Worm (Caenorhabditis elegans) whole organism, L1 larva: Measurements from ENCODE around the gene nhr-44.
A peak's percentile ranks its signal among the peaks of the same experiment; 100 is the strongest.

Experiments used
- F16B12.6 ChIP-seq: fragments of 150-350 bp; optimal IDR thresholded peaks from 2 replicates; lab custom pipeline; 2014; ENCODE audit warnings: missing biosample characterization, missing genetic modification characterization
- aha-1 ChIP-seq: fragments of 150-350 bp; optimal IDR thresholded peaks from 2 replicates; lab custom pipeline; 2014; ENCODE audit warnings: missing biosample characterization, missing genetic modification characterization
- alr-1 ChIP-seq: fragments of 200-800 bp; sonication (Bioruptor generic); optimal IDR thresholded peaks from 2 replicates; lab custom pipeline; 2018; ENCODE audit warnings: borderline replicate concordance, mild to moderate bottlenecking, missing genetic modification characterization, missing compliant biosample characterization
- ama-1 ChIP-seq: fragments of 150-350 bp; optimal IDR thresholded peaks from 2 replicates; lab custom pipeline; 2014
- blmp-1 ChIP-seq: fragments of 150-350 bp; optimal IDR thresholded peaks from 2 replicates; lab custom pipeline; 2014; ENCODE audit warnings: missing biosample characterization, missing genetic modification characterization
- ceh-63 ChIP-seq: fragments of 200-800 bp; sonication (Bioruptor generic); optimal IDR thresholded peaks from 2 replicates; lab custom pipeline; 2018; ENCODE audit warnings: mild to moderate bottlenecking, missing genetic modification characterization, missing compliant biosample characterization
- ceh-8 ChIP-seq: fragments of 200-800 bp; sonication (Bioruptor generic); optimal IDR thresholded peaks from 2 replicates; lab custom pipeline; 2018; ENCODE audit warnings: mild to moderate bottlenecking, missing genetic modification characterization, moderate library complexity, missing compliant biosample characterization
- ces-1 ChIP-seq: fragments of 150-350 bp; optimal IDR thresholded peaks from 2 replicates; lab custom pipeline; 2014; ENCODE audit warnings: missing biosample characterization, missing genetic modification reagents, missing genetic modification characterization
- dpl-1 ChIP-seq, 3 experiments: fragments of 150-350 bp in 2 of 3; sonication (generic microtip) in 1 of 3; optimal IDR thresholded peaks; 2 replicates each; lab custom pipeline; 2014 to 2017; ENCODE audit warnings: missing biosample characterization in 3 of 3, missing genetic modification characterization in 3 of 3, missing genetic modification reagents in 3 of 3
- dsc-1 ChIP-seq: sonication (generic microtip); optimal IDR thresholded peaks from 2 replicates; lab custom pipeline; 2016; ENCODE audit warnings: mild to moderate bottlenecking, missing genetic modification characterization, missing compliant biosample characterization
- efl-1 ChIP-seq, 4 experiments: fragments of 150-350 bp; optimal IDR thresholded peaks in 3 of 4; peaks in 1 of 4; 1 replicate in 1 of 4; 2 replicates in 3 of 4; lab custom pipeline; 2014; ENCODE audit warnings: missing biosample characterization in 2 of 4, missing genetic modification characterization in 2 of 4, missing genetic modification reagents in 2 of 4
- elt-2 ChIP-seq: sonication (generic microtip); optimal IDR thresholded peaks from 2 replicates; lab custom pipeline; 2016; ENCODE audit warnings: missing genetic modification characterization, mild to moderate bottlenecking, inconsistent platforms, missing compliant biosample characterization, missing genetic modification reagents
- ets-5 ChIP-seq: fragments of 200-800 bp; sonication (Bioruptor generic); IDR thresholded peaks from 2 replicates; pipeline ENCODE4 v1.3.6; 2022; ENCODE audit warnings: missing genetic modification characterization, missing compliant biosample characterization
- fkh-10 ChIP-seq: sonication (generic microtip); optimal IDR thresholded peaks from 2 replicates; lab custom pipeline; 2017; ENCODE audit warnings: missing biosample characterization, missing genetic modification reagents, missing genetic modification characterization
- grh-1 ChIP-seq: fragments of 200-800 bp; sonication (Bioruptor generic); IDR thresholded peaks from 2 replicates; pipeline ENCODE4 v1.3.6; 2022; ENCODE audit warnings: missing genetic modification reagents, missing genetic modification characterization, missing compliant biosample characterization
- hlh-4 ChIP-seq: sonication (generic microtip); optimal IDR thresholded peaks from 2 replicates; lab custom pipeline; 2016; ENCODE audit warnings: mild to moderate bottlenecking, missing genetic modification characterization, missing compliant biosample characterization
- hpl-2 ChIP-seq: fragments of 150-350 bp; optimal IDR thresholded peaks from 2 replicates; lab custom pipeline; 2014; ENCODE audit warnings: missing biosample characterization, missing genetic modification reagents, missing genetic modification characterization
- isw-1 ChIP-seq: fragments of 200-800 bp; sonication (Bioruptor generic); IDR thresholded peaks from 2 replicates; pipeline ENCODE4 v1.3.6; 2022; ENCODE audit warnings: missing genetic modification characterization, missing compliant biosample characterization
- jun-1 ChIP-seq: fragments of 150-350 bp; optimal IDR thresholded peaks from 2 replicates; lab custom pipeline; 2014; ENCODE audit warnings: missing biosample characterization, missing genetic modification reagents, missing genetic modification characterization
- lin-13 ChIP-seq: fragments of 150-350 bp; optimal IDR thresholded peaks from 2 replicates; lab custom pipeline; 2014; ENCODE audit warnings: missing biosample characterization, missing genetic modification reagents, missing genetic modification characterization
- lin-15B ChIP-seq: fragments of 150-350 bp; sonication (generic microtip); optimal IDR thresholded peaks from 3 replicates; lab custom pipeline; 2014; ENCODE audit warnings: missing biosample characterization, missing genetic modification characterization
- lin-35 ChIP-seq, 2 experiments: fragments of 150-350 bp; optimal IDR thresholded peaks; 2 replicates each; lab custom pipeline; 2014; ENCODE audit warnings: missing biosample characterization in 2 of 2, missing genetic modification characterization in 2 of 2, missing genetic modification reagents in 2 of 2
- lin-39 ChIP-seq: fragments of 150-350 bp; optimal IDR thresholded peaks from 2 replicates; lab custom pipeline; 2014; ENCODE audit warnings: missing biosample characterization, missing genetic modification reagents, missing genetic modification characterization
- mdl-1 ChIP-seq, 2 experiments: fragments of 150-350 bp; optimal IDR thresholded peaks; 2 replicates each; lab custom pipeline; 2014 to 2017; ENCODE audit warnings: missing biosample characterization in 2 of 2, missing genetic modification characterization in 2 of 2, inconsistent platforms in 1 of 2
- mep-1 ChIP-seq: fragments of 150-350 bp; optimal IDR thresholded peaks from 2 replicates; lab custom pipeline; 2014; ENCODE audit warnings: missing biosample characterization, missing genetic modification characterization
- nhr-11 ChIP-seq: fragments of 150-350 bp; optimal IDR thresholded peaks from 2 replicates; lab custom pipeline; 2014; ENCODE audit warnings: missing biosample characterization, missing genetic modification characterization
- nhr-12 ChIP-seq: sonication (generic microtip); optimal IDR thresholded peaks from 2 replicates; lab custom pipeline; 2017; ENCODE audit warnings: missing biosample characterization, missing genetic modification characterization
- nhr-47 ChIP-seq: sonication (generic microtip); optimal IDR thresholded peaks from 2 replicates; lab custom pipeline; 2016; ENCODE audit warnings: mild to moderate bottlenecking, missing genetic modification characterization, moderate library complexity, missing compliant biosample characterization
- nhr-71 ChIP-seq: sonication (generic microtip); optimal IDR thresholded peaks from 2 replicates; lab custom pipeline; 2016; ENCODE audit warnings: mild to moderate bottlenecking, missing genetic modification characterization, moderate library complexity, missing compliant biosample characterization
- nhr-76 ChIP-seq: sonication (generic microtip); optimal IDR thresholded peaks from 2 replicates; lab custom pipeline; 2017; ENCODE audit warnings: missing biosample characterization, missing genetic modification characterization
- nhr-85 ChIP-seq: sonication (generic microtip); peaks from one replicate; lab custom pipeline; 2016; ENCODE audit warnings: missing genetic modification characterization, inconsistent platforms, missing compliant biosample characterization
- nhr-90 ChIP-seq: sonication (generic microtip); optimal IDR thresholded peaks from 2 replicates; lab custom pipeline; 2016; ENCODE audit warnings: mild to moderate bottlenecking, missing genetic modification characterization, missing compliant biosample characterization; ENCODE audit not compliant: poor library complexity
- pag-3 ChIP-seq: sonication (generic microtip); optimal IDR thresholded peaks from 2 replicates; lab custom pipeline; 2017; ENCODE audit warnings: missing genetic modification characterization, mild to moderate bottlenecking, missing compliant biosample characterization, antibody characterized with exemption, borderline replicate concordance; ENCODE audit not compliant: insufficient read depth
- skn-1 ChIP-seq: fragments of 150-350 bp; optimal IDR thresholded peaks from 2 replicates; lab custom pipeline; 2014; ENCODE audit warnings: missing biosample characterization, missing genetic modification characterization
- snpc-4 ChIP-seq: fragments of 150-350 bp; optimal IDR thresholded peaks from 2 replicates; lab custom pipeline; 2014; ENCODE audit warnings: missing biosample characterization, missing genetic modification characterization
- snu-23 ChIP-seq: sonication (generic microtip); optimal IDR thresholded peaks from 2 replicates; lab custom pipeline; 2016; ENCODE audit warnings: missing genetic modification characterization, missing compliant biosample characterization
- swsn-7 ChIP-seq: sonication (generic microtip); optimal IDR thresholded peaks from 2 replicates; lab custom pipeline; 2016; ENCODE audit warnings: missing genetic modification characterization, missing compliant biosample characterization
- unc-130 ChIP-seq: fragments of 150-350 bp; optimal IDR thresholded peaks from 2 replicates; lab custom pipeline; 2017; ENCODE audit warnings: missing biosample characterization, missing genetic modification characterization, inconsistent platforms
- unc-62 ChIP-seq: fragments of 150-350 bp; optimal IDR thresholded peaks from 2 replicates; lab custom pipeline; 2014; ENCODE audit warnings: missing biosample characterization, missing genetic modification reagents, missing genetic modification characterization
- vab-15 ChIP-seq: sonication (generic microtip); optimal IDR thresholded peaks from 2 replicates; lab custom pipeline; 2017; ENCODE audit warnings: missing genotype, mild to moderate bottlenecking, missing genetic modification characterization, missing compliant biosample characterization
- xbp-1 ChIP-seq: sonication (generic microtip); optimal IDR thresholded peaks from 2 replicates; lab custom pipeline; 2016; ENCODE audit warnings: missing genetic modification characterization, missing compliant biosample characterization
- zag-1 ChIP-seq: fragments of 150-350 bp; optimal IDR thresholded peaks from 2 replicates; lab custom pipeline; 2014; ENCODE audit warnings: missing biosample characterization, missing genetic modification characterization
- zip-4 ChIP-seq: fragments of 200-800 bp; sonication (Bioruptor generic); optimal IDR thresholded peaks from 2 replicates; lab custom pipeline; 2018; ENCODE audit warnings: mild to moderate bottlenecking, missing genetic modification characterization, moderate library complexity, missing compliant biosample characterization
- ztf-11 ChIP-seq, 2 experiments: sonication (generic microtip); optimal IDR thresholded peaks; 2 replicates each; lab custom pipeline; 2016 to 2017; ENCODE audit warnings: missing genetic modification characterization in 2 of 2, missing biosample characterization in 1 of 2, missing compliant biosample characterization in 1 of 2

Gene nhr-44

DNA sequence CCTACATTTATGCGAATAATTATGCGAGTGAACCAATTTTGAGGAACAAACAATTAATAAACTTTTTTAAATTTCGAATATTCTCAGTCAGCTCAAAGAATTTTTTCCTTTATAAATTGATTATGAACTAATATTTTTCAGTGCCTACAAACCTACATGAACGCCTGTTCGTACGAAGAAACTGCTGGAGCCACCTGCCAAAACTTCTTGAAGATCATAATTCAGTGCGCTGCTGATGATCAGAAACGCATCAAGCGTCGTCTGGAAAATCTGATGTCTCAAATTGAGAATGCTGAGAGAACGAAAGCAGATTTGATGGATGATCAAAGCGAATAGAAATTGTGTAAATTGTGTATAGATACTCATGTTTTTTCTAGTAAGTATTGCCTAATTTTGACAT is 25.0 kb downstream of the nhr-44 start:
- TF ChIP-seq lin-13 = no peak
- no peak for TF ChIP-seq nhr-71 (tag; lab: Kevin White, UChicago)
- TF ChIP-seq nhr-90 = no peak
- no peak for TF ChIP-seq unc-130
- TF ChIP-seq isw-1 = no peak
- TF ChIP-seq lin-39 (tag; lab: Kevin White, UChicago) = no peak
- TF ChIP-seq vab-15 (tag; lab: Kevin White, UChicago) = no peak
- TF ChIP-seq nhr-85 = no peak
- no peak for TF ChIP-seq ets-5 (GFP tag; lab: Robert Waterston, UW)
- no peak for TF ChIP-seq F16B12.6
- TF ChIP-seq, all 84 proteins: peak for 0

ce11 chrV:8938445-8938844 is 25.5 kb downstream of the nhr-44 start:
- TF ChIP-seq pag-3 (tag; lab: Kevin White, UChicago) = no peak
- TF ChIP-seq ceh-8 (GFP tag; lab: Kevin White, UChicago) = no peak
- no peak for TF ChIP-seq lin-39 (tag; lab: Kevin White, UChicago)
- TF ChIP-seq ama-1 (lab: Kevin White, UChicago) = peak; percentile 60
- no peak for TF ChIP-seq xbp-1 (tag; lab: Kevin White, UChicago)

DNA sequence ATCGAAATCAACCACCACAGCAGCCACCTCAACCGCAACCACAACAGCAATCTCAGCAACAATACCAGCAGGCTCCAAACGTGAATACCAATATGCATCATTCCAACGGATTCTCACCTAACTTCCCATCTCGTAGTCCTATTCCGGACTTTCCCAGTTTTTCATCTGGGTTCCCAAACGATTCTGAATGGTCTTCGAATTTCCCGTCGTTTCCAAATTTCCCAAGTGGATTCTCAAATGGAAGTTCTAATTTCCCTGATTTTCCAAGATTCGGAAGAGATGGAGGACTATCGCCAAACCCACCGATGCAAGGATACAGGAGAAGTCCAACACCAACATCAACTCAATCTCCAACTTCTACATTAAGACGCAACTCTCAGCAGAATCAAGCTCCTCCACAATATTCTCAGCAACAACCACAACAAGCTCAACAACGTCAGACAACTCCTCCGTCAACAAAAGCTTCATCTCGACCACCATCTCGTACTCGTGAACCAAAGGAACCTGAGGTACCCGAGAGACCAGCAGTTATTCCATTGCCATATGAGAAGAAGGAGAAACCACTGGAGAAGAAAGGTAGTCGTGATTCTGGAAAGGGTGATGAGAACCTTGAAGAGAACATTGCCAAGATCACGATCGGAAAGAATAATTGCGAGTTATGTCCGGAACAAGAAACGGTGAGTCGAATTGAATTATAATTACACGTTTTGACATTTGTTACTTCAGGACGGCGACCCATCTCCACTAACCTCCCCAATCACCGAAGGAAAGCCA is 26.2 kb downstream of the nhr-44 start:
- peak; percentile 42 for TF ChIP-seq nhr-85
- peak; percentile 24 for TF ChIP-seq mep-1
- TF ChIP-seq snpc-4 (tag; lab: Kevin White, UChicago) = no peak
- TF ChIP-seq blmp-1 (tag; lab: Kevin White, UChicago) = no peak

DNA sequence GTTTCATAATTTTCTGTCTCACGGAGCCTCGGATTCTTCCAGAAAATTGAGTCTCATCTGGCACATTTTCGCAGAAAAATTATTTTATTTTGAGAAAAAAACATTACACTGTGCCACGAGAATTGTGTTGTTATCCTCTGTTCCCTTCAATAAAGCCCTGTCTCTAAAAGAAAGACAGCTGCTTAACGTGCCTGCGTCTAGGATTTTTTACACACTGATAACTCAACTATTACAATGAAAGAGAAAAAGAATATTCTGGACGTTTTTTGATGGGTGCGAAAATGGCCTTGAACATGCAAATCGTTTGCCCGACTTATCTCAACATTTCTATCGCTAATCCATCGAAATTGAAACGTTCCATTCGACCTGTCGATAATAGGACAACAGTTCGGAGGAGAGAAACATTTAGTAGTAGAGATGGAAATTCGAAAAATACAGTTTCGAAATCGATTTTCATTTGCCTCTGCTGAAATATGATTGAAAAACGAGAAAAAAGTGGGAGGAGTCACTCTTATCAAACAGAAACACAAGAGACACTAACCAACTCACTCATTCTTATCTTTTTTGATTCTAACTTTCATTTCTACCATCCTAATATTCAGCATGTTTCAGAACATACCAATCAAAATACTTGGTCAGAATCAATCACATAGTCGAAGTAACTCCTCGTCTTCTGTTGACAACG is 27.0 kb downstream of the nhr-44 start:
- TF ChIP-seq nhr-12 (tag; lab: Kevin White, UChicago) (no peak), ets-5 (GFP tag; lab: Robert Waterston, UW) (no peak), ceh-63 (GFP tag; lab: Kevin White, UChicago) (no peak), mdl-1 (tag; optimal IDR thresholded peaks at IDR 0.05; lab: Kevin White, UChicago) (peak in 1 of 2 experiments; percentile 2), nhr-11 (tag; lab: Kevin White, UChicago) (no peak), ces-1 (GFP tag; lab: Kevin White, UChicago) (no peak), aha-1 (tag; lab: Kevin White, UChicago) (no peak), dpl-1 (GFP tag; optimal IDR thresholded peaks at IDR 0.05; lab: Kevin White, UChicago) (no peak), zag-1 (tag; lab: Kevin White, UChicago) (no peak), skn-1 (tag; lab: Kevin White, UChicago) (no peak), alr-1 (tag; lab: Kevin White, UChicago) (no peak), ztf-11 (tag; optimal IDR thresholded peaks at IDR 0.05; lab: Kevin White, UChicago) (no peak), dsc-1 (no peak), hpl-2 (GFP tag; lab: Kevin White, UChicago) (no peak), nhr-71 (tag; lab: Kevin White, UChicago) (peak; percentile 51), grh-1 (GFP tag; lab: Robert Waterston, UW) (no peak), elt-2 (tag; lab: Kevin White, UChicago) (peak; percentile 14), lin-15B (tag; lab: Kevin White, UChicago) (no peak), nhr-47 (no peak), zip-4 (GFP tag; lab: Kevin White, UChicago) (no peak), nhr-76 (no peak), unc-62 (GFP tag; lab: Kevin White, UChicago) (no peak), snu-23 (GFP tag; lab: Kevin White, UChicago) (peak; percentile 49), hlh-4 (no peak), lin-35 (GFP tag; optimal IDR thresholded peaks at IDR 0.05; lab: Kevin White, UChicago) (no peak), ama-1 (lab: Kevin White, UChicago) (no peak), swsn-7 (tag; lab: Kevin White, UChicago) (peak; percentile 31), fkh-10 (no peak), lin-39 (tag; lab: Kevin White, UChicago) (no peak), blmp-1 (tag; lab: Kevin White, UChicago) (peak; percentile 78), efl-1 (optimal IDR thresholded peaks at IDR 0.05; lab: Kevin White, UChicago) (no peak), efl-1 (GFP tag; optimal IDR thresholded peaks at IDR 0.05 in 1 of 2; lab: Kevin White, UChicago) (peak in 1 of 2 experiments; percentile 59), jun-1 (no peak)
